Worm (Caenorhabditis elegans) whole organism, L4/young adult: ENCODE results near the gene H03A11.13.

Experiments
- W03F9.2 ChIP-seq: fragments of 150-350 bp; optimal IDR thresholded peaks from 2 replicates; lab custom pipeline; 2014; ENCODE audit warnings: missing biosample characterization, missing genetic modification characterization
- dao-5 ChIP-seq: sonication (generic microtip); optimal IDR thresholded peaks from 2 replicates; lab custom pipeline; 2016; ENCODE audit warnings: missing genotype, missing genetic modification characterization, moderate library complexity, missing compliant biosample characterization
- him-1 ChIP-seq: sonication (generic microtip); optimal IDR thresholded peaks from 2 replicates; lab custom pipeline; 2016; ENCODE audit warnings: missing genotype, missing genetic modification reagents, missing genetic modification characterization, missing compliant biosample characterization

Gene H03A11.13

ce11 chrX:15181454-15181853, 31.6 kb downstream of the H03A11.13 start, which contains the start of gene pkhm-2:
Gene pkhm-2 (minus strand): TSS chrX:15181465.
- TF ChIP-seq dao-5 (no peak), W03F9.2 (peak; percentile 83), him-1 (tag; lab: Kevin White, UChicago) (peak; percentile 84)

- TF ChIP-seq him-1 (tag; lab: Kevin White, UChicago) (no peak), W03F9.2 (no peak)
Observed at ce11 chrX:15176431-15176911, 36.6 kb downstream of the H03A11.13 start, which contains the start of gene col-41. Gene col-41 (minus strand): TSS chrX:15176481.

ce11 chrX:15175211-15175610, 37.8 kb downstream of the H03A11.13 start:
- no peak for TF ChIP-seq him-1 (tag; lab: Kevin White, UChicago)
- TF ChIP-seq dao-5, result no peak
- TF ChIP-seq W03F9.2, result no peak

ce11 chrX:15173303-15173904, 39.6 kb downstream of the H03A11.13 start, which contains the start of gene ucr-2.2:
Gene ucr-2.2 (plus strand): TSS chrX:15173904.
- TF ChIP-seq W03F9.2 (peak; percentile 90), him-1 (tag; lab: Kevin White, UChicago) (peak; percentile 76), dao-5 (no peak)

- TF ChIP-seq dao-5, result no peak
Observed at ce11 chrX:15170958-15171357, 42.1 kb downstream of the H03A11.13 start.

ce11 chrX:15168424-15168823, 44.6 kb downstream of the H03A11.13 start, which contains the start of gene ocr-3:
Gene ocr-3 (plus strand): TSS chrX:15168724.
- TF ChIP-seq him-1 (tag; lab: Kevin White, UChicago) (no peak), W03F9.2 (no peak), dao-5 (no peak)

ce11 chrX:15167692-15168091, 45.3 kb downstream of the H03A11.13 start:
- no peak for TF ChIP-seq W03F9.2
- no peak for TF ChIP-seq dao-5
- TF ChIP-seq him-1 (tag; lab: Kevin White, UChicago), result no peak

- TF ChIP-seq him-1 (tag; lab: Kevin White, UChicago), result no peak
- TF ChIP-seq dao-5, result no peak
- TF ChIP-seq W03F9.2, result no peak
Observed at ce11 chrX:15166122-15166521, 46.9 kb downstream of the H03A11.13 start, which contains the start of gene T10B10.8. Gene T10B10.8 (minus strand): TSS chrX:15166222.

- TF ChIP-seq dao-5 (no peak), him-1 (tag; lab: Kevin White, UChicago) (no peak), W03F9.2 (no peak)
Observed at ce11 chrX:15164108-15164507, 48.9 kb downstream of the H03A11.13 start, which contains the start of gene T10B10.9. Gene T10B10.9 (plus strand): TSS chrX:15164408.
